Worm (Caenorhabditis elegans) whole organism, mixed stage, embryonic: ENCODE data around the gene F41H10.4.
A peak's percentile ranks its signal among the peaks of the same experiment; 100 is the strongest.

Experiments used
- M03D4.4 ChIP-seq: sonication (generic microtip); optimal IDR thresholded peaks from 2 replicates; lab custom pipeline; 2017; ENCODE audit warnings: mild to moderate bottlenecking, missing genetic modification characterization, missing compliant biosample characterization
- bed-3 ChIP-seq: fragments of 200-800 bp; sonication (Bioruptor generic); optimal IDR thresholded peaks from 3 replicates; lab custom pipeline; 2018; ENCODE audit warnings: mild to moderate bottlenecking, missing genetic modification characterization, moderate library complexity, missing compliant biosample characterization
- blmp-1 ChIP-seq: fragments of 150-350 bp; optimal IDR thresholded peaks from 2 replicates; lab custom pipeline; 2014; ENCODE audit warnings: missing biosample characterization, missing genetic modification characterization
- ceh-39 ChIP-seq: fragments of 150-350 bp; optimal IDR thresholded peaks from 2 replicates; lab custom pipeline; 2014; ENCODE audit warnings: missing biosample characterization, missing genetic modification characterization
- ceh-43 ChIP-seq: fragments of 200-800 bp; sonication (Bioruptor generic); optimal IDR thresholded peaks from 2 replicates; lab custom pipeline; 2018; ENCODE audit warnings: mild to moderate bottlenecking, missing genetic modification characterization, moderate library complexity, missing compliant biosample characterization
- ceh-83 ChIP-seq: fragments of 200-800 bp; sonication (Bioruptor generic); optimal IDR thresholded peaks from 2 replicates; lab custom pipeline; 2018; ENCODE audit warnings: mild to moderate bottlenecking, missing genetic modification characterization, missing compliant biosample characterization
- ces-1 ChIP-seq: fragments of 150-350 bp; optimal IDR thresholded peaks from 2 replicates; lab custom pipeline; 2014; ENCODE audit warnings: missing biosample characterization, missing genetic modification reagents, missing genetic modification characterization
- cnd-1 ChIP-seq: fragments of 200-800 bp; sonication (Bioruptor generic); optimal IDR thresholded peaks from 2 replicates; lab custom pipeline; 2018; ENCODE audit warnings: mild to moderate bottlenecking, missing genetic modification characterization, missing compliant biosample characterization
- drap-1 ChIP-seq: fragments of 200-800 bp; sonication (Bioruptor generic); optimal IDR thresholded peaks from 3 replicates; lab custom pipeline; 2018; ENCODE audit warnings: mild to moderate bottlenecking, missing genetic modification characterization, missing compliant biosample characterization
- elt-1 ChIP-seq: sonication (generic microtip); optimal IDR thresholded peaks from 2 replicates; lab custom pipeline; 2017; ENCODE audit warnings: missing genetic modification characterization, mild to moderate bottlenecking, missing compliant biosample characterization, antibody characterized with exemption, moderate library complexity, borderline replicate concordance; ENCODE audit not compliant: insufficient read depth
- elt-3 ChIP-seq: fragments of 150-350 bp; optimal IDR thresholded peaks from 2 replicates; lab custom pipeline; 2014; ENCODE audit warnings: missing biosample characterization, missing genetic modification characterization
- flh-1 ChIP-seq: fragments of 200-800 bp; sonication (Bioruptor generic); optimal IDR thresholded peaks from 2 replicates; lab custom pipeline; 2018; ENCODE audit warnings: mild to moderate bottlenecking, missing genetic modification characterization, moderate library complexity, missing compliant biosample characterization
- ham-2 ChIP-seq: fragments of 200-800 bp; sonication (Bioruptor generic); optimal IDR thresholded peaks from 2 replicates; lab custom pipeline; 2018; ENCODE audit warnings: mild to moderate bottlenecking, missing genetic modification characterization, missing compliant biosample characterization
- hlh-1 ChIP-seq: fragments of 150-350 bp; optimal IDR thresholded peaks from 2 replicates; lab custom pipeline; 2014; ENCODE audit warnings: missing biosample characterization, missing genetic modification reagents, missing genetic modification characterization
- lin-13 ChIP-seq: fragments of 150-350 bp; optimal IDR thresholded peaks from 2 replicates; lab custom pipeline; 2014; ENCODE audit warnings: missing biosample characterization, missing genetic modification characterization
- lin-32 ChIP-seq: fragments of 200-800 bp; sonication (Bioruptor generic); optimal IDR thresholded peaks from 2 replicates; lab custom pipeline; 2018; ENCODE audit warnings: mild to moderate bottlenecking, missing genetic modification characterization, missing compliant biosample characterization
- lsy-2 ChIP-seq: fragments of 150-350 bp; optimal IDR thresholded peaks from 2 replicates; lab custom pipeline; 2014; ENCODE audit warnings: missing biosample characterization, missing genetic modification characterization
- mep-1 ChIP-seq: fragments of 150-350 bp; optimal IDR thresholded peaks from 2 replicates; lab custom pipeline; 2017; ENCODE audit warnings: missing biosample characterization, missing genetic modification reagents, missing genetic modification characterization, inconsistent platforms
- mls-2 ChIP-seq: sonication (generic microtip); optimal IDR thresholded peaks from 2 replicates; lab custom pipeline; 2016; ENCODE audit warnings: mild to moderate bottlenecking, missing genetic modification characterization, moderate library complexity, missing compliant biosample characterization
- nhr-12 ChIP-seq: fragments of 150-350 bp; optimal IDR thresholded peaks from 2 replicates; lab custom pipeline; 2014; ENCODE audit warnings: missing biosample characterization, missing genetic modification characterization
- nhr-2 ChIP-seq: fragments of 150-350 bp; optimal IDR thresholded peaks from 2 replicates; lab custom pipeline; 2014; ENCODE audit warnings: missing biosample characterization, missing genetic modification characterization
- nhr-237 ChIP-seq: fragments of 150-350 bp; optimal IDR thresholded peaks from 2 replicates; lab custom pipeline; 2014; ENCODE audit warnings: missing biosample characterization, missing genetic modification characterization
- nhr-28 ChIP-seq: fragments of 150-350 bp; optimal IDR thresholded peaks from 2 replicates; lab custom pipeline; 2014; ENCODE audit warnings: missing biosample characterization, missing genetic modification characterization
- nhr-76 ChIP-seq: sonication (generic microtip); optimal IDR thresholded peaks from 2 replicates; lab custom pipeline; 2017; ENCODE audit warnings: missing biosample characterization, missing genetic modification characterization
- sem-2 ChIP-seq: fragments of 200-800 bp; sonication (Bioruptor generic); optimal IDR thresholded peaks from 2 replicates; lab custom pipeline; 2018; ENCODE audit warnings: mild to moderate bottlenecking, missing genetic modification characterization, missing compliant biosample characterization
- snpc-4 ChIP-seq: fragments of 150-350 bp; optimal IDR thresholded peaks from 2 replicates; lab custom pipeline; 2014; ENCODE audit warnings: missing biosample characterization, missing genetic modification characterization
- sptf-1 ChIP-seq: sonication (generic microtip); optimal IDR thresholded peaks from 2 replicates; lab custom pipeline; 2017; ENCODE audit warnings: mild to moderate bottlenecking, missing genetic modification characterization, moderate library complexity, missing compliant biosample characterization
- unc-120 ChIP-seq: sonication (generic microtip); optimal IDR thresholded peaks from 2 replicates; lab custom pipeline; 2017; ENCODE audit warnings: missing genetic modification characterization, missing compliant biosample characterization; ENCODE audit not compliant: poor library complexity, severe bottlenecking
- unc-62 ChIP-seq: fragments of 150-350 bp; optimal IDR thresholded peaks from 2 replicates; lab custom pipeline; 2014; ENCODE audit warnings: missing biosample characterization, missing genetic modification reagents, missing genetic modification characterization
- zip-8 ChIP-seq: fragments of 150-350 bp; optimal IDR thresholded peaks from 2 replicates; lab custom pipeline; 2014; ENCODE audit warnings: missing biosample characterization, missing genetic modification characterization
- ztf-11 ChIP-seq: fragments of 150-350 bp; optimal IDR thresholded peaks from 2 replicates; lab custom pipeline; 2014; ENCODE audit warnings: missing biosample characterization, missing genetic modification characterization

The F41H10.4 gene

DNA sequence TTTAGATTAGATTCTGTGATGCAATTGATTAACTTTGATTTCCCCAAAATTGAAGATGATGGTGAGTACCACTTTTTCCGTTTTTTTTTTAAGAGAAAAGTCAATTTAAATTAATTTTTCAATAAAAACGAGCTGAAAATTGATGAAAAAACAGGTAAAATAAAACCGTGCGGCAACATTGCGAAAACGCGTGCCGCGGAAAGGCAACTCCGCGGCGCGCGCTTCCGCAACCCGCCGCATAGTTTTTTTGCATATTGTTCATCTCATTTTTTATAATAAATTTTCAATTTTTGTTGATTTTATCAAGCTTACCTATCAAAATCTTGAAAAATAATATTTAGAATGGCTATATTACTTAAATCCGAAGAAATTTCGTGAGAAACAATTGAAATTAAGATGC lies 6.6 kb downstream of the F41H10.4 start:
- peak; percentile 6 for TF ChIP-seq ceh-39 (tag; lab: Kevin White, UChicago)
- no peak for TF ChIP-seq sem-2 (GFP tag; lab: Kevin White, UChicago)
- TF ChIP-seq nhr-237, result peak; percentile 65
- no peak for TF ChIP-seq unc-62
- no peak for TF ChIP-seq bed-3 (GFP tag; lab: Kevin White, UChicago)
- no peak for TF ChIP-seq nhr-76 (tag; lab: Kevin White, UChicago)
- peak; percentile 71 for TF ChIP-seq sptf-1 (tag; lab: Kevin White, UChicago)
- TF ChIP-seq nhr-2, result no peak
- peak; percentile 20 for TF ChIP-seq ces-1
- no peak for TF ChIP-seq ham-2 (GFP tag; lab: Kevin White, UChicago)
- TF ChIP-seq lsy-2 (tag; lab: Kevin White, UChicago), result peak; percentile 54
- peak; percentile 68 for TF ChIP-seq mep-1
- peak; percentile 43 for TF ChIP-seq unc-120 (tag; lab: Kevin White, UChicago)
- peak; percentile 0 for TF ChIP-seq ceh-43
- TF ChIP-seq M03D4.4 (tag; lab: Kevin White, UChicago), result peak; percentile 79

DNA sequence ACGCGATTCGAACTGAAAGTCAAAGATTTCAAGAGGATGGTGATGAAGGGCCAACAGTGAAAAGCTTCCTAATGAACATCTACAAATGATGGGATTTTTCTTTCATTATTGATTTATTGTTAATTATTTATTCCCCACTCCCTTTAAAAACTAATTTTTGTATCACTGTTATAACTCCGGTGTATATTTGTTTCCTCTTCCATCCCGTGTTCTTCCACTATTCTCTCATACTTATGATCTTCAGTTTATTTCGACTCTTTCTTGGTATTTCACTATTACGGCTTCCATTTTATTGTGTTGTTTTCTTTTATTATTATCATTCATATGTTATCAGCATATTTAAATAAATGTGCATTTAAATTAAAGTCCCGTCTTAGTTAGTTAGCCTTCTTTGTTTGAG lies 10.0 kb downstream of the F41H10.4 start:
- no peak for TF ChIP-seq blmp-1 (tag; lab: Kevin White, UChicago)
- no peak for TF ChIP-seq nhr-2
- TF ChIP-seq M03D4.4 (tag; lab: Kevin White, UChicago), result no peak
- TF ChIP-seq nhr-28 (tag; lab: Kevin White, UChicago), result no peak

DNA sequence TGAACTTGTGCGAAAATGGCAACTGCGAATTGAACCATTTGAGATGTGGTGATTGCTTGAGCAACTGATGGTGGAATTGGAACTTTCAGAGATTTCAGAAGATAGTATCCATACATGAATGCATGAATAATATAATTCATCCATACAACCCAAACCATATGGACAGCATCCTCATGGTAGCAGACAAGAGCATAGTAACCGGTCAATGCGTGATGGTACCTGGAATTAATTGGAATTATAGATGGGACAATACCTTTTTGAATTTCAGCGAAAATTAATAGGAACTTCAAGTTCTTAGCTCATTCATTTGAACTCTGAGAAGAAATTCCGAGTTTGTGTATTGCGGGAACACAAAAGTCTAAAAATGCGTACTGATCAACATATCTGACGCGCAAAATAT lies 10.6 kb downstream of the F41H10.4 start:
- TF ChIP-seq lsy-2 (tag; lab: Kevin White, UChicago), result no peak
- TF ChIP-seq ceh-83 (GFP tag; lab: Kevin White, UChicago), result no peak
- no peak for TF ChIP-seq nhr-28 (tag; lab: Kevin White, UChicago)
- no peak for TF ChIP-seq mep-1
- TF ChIP-seq unc-62, result no peak
- TF ChIP-seq bed-3 (GFP tag; lab: Kevin White, UChicago), result no peak
- TF ChIP-seq ztf-11, result no peak
- no peak for TF ChIP-seq sem-2 (GFP tag; lab: Kevin White, UChicago)
- TF ChIP-seq elt-3 (tag; lab: Kevin White, UChicago), result no peak
- no peak for TF ChIP-seq drap-1
- no peak for TF ChIP-seq mls-2
- TF ChIP-seq hlh-1, result no peak
- TF ChIP-seq zip-8 (tag; lab: Kevin White, UChicago), result no peak
- no peak for TF ChIP-seq unc-120 (tag; lab: Kevin White, UChicago)

DNA sequence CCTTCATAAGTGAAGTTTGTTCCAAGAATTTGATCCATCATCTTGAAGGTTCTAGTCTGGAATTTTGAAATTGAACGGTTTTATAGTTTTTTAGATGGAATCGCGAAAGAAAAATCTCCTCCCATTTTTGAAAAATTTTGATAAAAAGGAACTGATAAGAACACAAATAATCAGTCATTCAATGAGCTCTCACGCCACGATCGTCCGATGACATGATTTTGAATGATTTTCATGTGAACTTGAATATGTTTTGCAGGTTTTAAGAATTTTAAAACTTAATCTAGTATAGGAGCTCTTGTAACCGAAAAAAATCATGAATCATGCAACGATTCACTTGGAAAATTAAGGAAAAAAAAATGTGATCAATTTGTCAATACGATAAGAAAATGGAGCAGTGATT lies 12.7 kb downstream of the F41H10.4 start, which contains the start of gene elo-5:
elo-5 (minus strand) TSS at position 56 of the 400 bp plus-strand sequence.
- TF ChIP-seq ceh-43 (no peak), nhr-28 (tag; lab: Kevin White, UChicago) (no peak), cnd-1 (tag; lab: Kevin White, UChicago) (no peak), mls-2 (no peak), ceh-39 (tag; lab: Kevin White, UChicago) (no peak), ces-1 (no peak), lin-32 (GFP tag; lab: Kevin White, UChicago) (no peak), nhr-237 (no peak), drap-1 (no peak), ceh-83 (GFP tag; lab: Kevin White, UChicago) (no peak), elt-1 (tag; lab: Kevin White, UChicago) (no peak), elt-3 (tag; lab: Kevin White, UChicago) (no peak), lin-13 (tag; lab: Kevin White, UChicago) (no peak), ztf-11 (no peak), unc-120 (tag; lab: Kevin White, UChicago) (no peak)

DNA sequence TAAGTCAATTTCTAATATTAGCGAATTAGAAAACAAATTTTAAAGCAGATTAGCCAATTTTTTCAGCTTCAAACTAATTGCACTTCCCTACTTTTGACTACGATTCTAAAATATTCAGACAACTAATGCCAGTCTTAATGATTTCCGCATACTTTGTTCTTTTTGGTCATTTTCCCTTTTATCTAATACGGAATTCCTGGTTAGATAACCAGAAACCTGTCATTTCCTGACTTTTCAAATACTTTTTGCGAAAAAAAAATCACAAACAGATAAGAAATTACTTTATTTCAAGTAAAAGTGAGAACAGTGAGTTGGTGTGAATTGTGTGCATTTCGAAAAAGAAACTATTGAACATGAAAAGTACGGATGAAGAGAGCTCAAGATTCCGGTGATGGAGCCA lies 15.8 kb downstream of the F41H10.4 start:
- no peak for TF ChIP-seq flh-1 (GFP tag; lab: Kevin White, UChicago)
- TF ChIP-seq lsy-2 (tag; lab: Kevin White, UChicago), result no peak
- no peak for TF ChIP-seq hlh-1
- no peak for TF ChIP-seq elt-3 (tag; lab: Kevin White, UChicago)
- no peak for TF ChIP-seq elt-1 (tag; lab: Kevin White, UChicago)
- TF ChIP-seq lin-32 (GFP tag; lab: Kevin White, UChicago), result no peak
- TF ChIP-seq sem-2 (GFP tag; lab: Kevin White, UChicago), result no peak
- TF ChIP-seq nhr-237, result no peak
- no peak for TF ChIP-seq nhr-12 (tag; lab: Kevin White, UChicago)
- no peak for TF ChIP-seq snpc-4
- TF ChIP-seq ceh-43, result no peak
- no peak for TF ChIP-seq M03D4.4 (tag; lab: Kevin White, UChicago)
- no peak for TF ChIP-seq unc-120 (tag; lab: Kevin White, UChicago)
